Worm (Caenorhabditis elegans) whole organism, L3 larva: ENCODE data around the gene sup-36.

Experiments
- aly-2 ChIP-seq: fragments of 150-350 bp; optimal IDR thresholded peaks from 2 replicates; lab custom pipeline; 2014; ENCODE audit warnings: missing biosample characterization, missing genetic modification characterization
- elt-3 ChIP-seq, 3 experiments: fragments of 150-350 bp in 1 of 3; sonication (generic microtip) in 2 of 3; optimal IDR thresholded peaks; 2 replicates in 2 of 3; 4 replicates in 1 of 3; lab custom pipeline; 2014 to 2017; ENCODE audit warnings: missing biosample characterization in 3 of 3, missing genetic modification characterization in 3 of 3
- fkh-10 ChIP-seq: sonication (generic microtip); optimal IDR thresholded peaks from 2 replicates; lab custom pipeline; 2017; ENCODE audit warnings: missing biosample characterization, missing genetic modification reagents, missing genetic modification characterization
- mdl-1 ChIP-seq: fragments of 150-350 bp; optimal IDR thresholded peaks from 2 replicates; lab custom pipeline; 2014; ENCODE audit warnings: missing biosample characterization, missing genetic modification characterization
- nhr-12 ChIP-seq: fragments of 150-350 bp; optimal IDR thresholded peaks from 2 replicates; lab custom pipeline; 2014; ENCODE audit warnings: missing biosample characterization, missing genetic modification characterization
- unc-62 ChIP-seq: fragments of 150-350 bp; sonication (generic microtip); optimal IDR thresholded peaks from 4 replicates; lab custom pipeline; 2014; ENCODE audit warnings: missing biosample characterization, missing genetic modification reagents, missing genetic modification characterization

- TF ChIP-seq aly-2 (no peak), nhr-12 (tag; lab: Kevin White, UChicago) (no peak), unc-62 (GFP tag; lab: Kevin White, UChicago) (no peak), fkh-10 (GFP tag; lab: Kevin White, UChicago) (no peak), elt-3 (tag; optimal IDR thresholded peaks at IDR 0.05; lab: Kevin White, UChicago) (no peak), mdl-1 (tag; lab: Kevin White, UChicago) (no peak)
Measured at ce11 chrIV:6572238-6572637, 29.2 kb upstream of the sup-36 start, which contains the start of gene bicd-1.
